Fruit fly (Drosophila melanogaster) whole organism, adult: ENCODE measurements around the gene Lsp1gamma.

Experiments used
- CG11617 ChIP-seq: fragments of 200-800 bp; sonication (Bioruptor generic); optimal IDR thresholded peaks from 2 replicates; lab custom pipeline; 2017; ENCODE audit warnings: mild to moderate bottlenecking, missing biosample characterization, missing genetic modification reagents, missing genetic modification characterization
- CG12768 ChIP-seq: fragments of 200-800 bp; sonication (Bioruptor generic); optimal IDR thresholded peaks from 2 replicates; lab custom pipeline; 2017; ENCODE audit warnings: missing biosample characterization, missing genetic modification characterization, mild to moderate bottlenecking, moderate library complexity, missing genetic modification reagents
- CG1620 ChIP-seq: fragments of 200-800 bp; sonication (Bioruptor generic); optimal IDR thresholded peaks from 2 replicates; lab custom pipeline; 2016; ENCODE audit warnings: missing biosample characterization, missing genetic modification characterization
- CG33017 ChIP-seq: fragments of 200-800 bp; sonication (Bioruptor generic); optimal IDR thresholded peaks from 2 replicates; lab custom pipeline; 2018; ENCODE audit warnings: missing biosample characterization, mild to moderate bottlenecking, missing genetic modification characterization, moderate library complexity
- CG5204 ChIP-seq: fragments of 200-800 bp; sonication (Bioruptor generic); optimal IDR thresholded peaks from 2 replicates; lab custom pipeline; 2016; ENCODE audit warnings: missing biosample characterization, missing genetic modification characterization
- CG7045 ChIP-seq: fragments of 200-800 bp; sonication (Bioruptor generic); optimal IDR thresholded peaks from 2 replicates; lab custom pipeline; 2017; ENCODE audit warnings: missing biosample characterization, mild to moderate bottlenecking, missing genetic modification characterization
- Clk ChIP-seq: fragments of 200-800 bp; sonication (Bioruptor generic); optimal IDR thresholded peaks from 2 replicates; lab custom pipeline; 2017; ENCODE audit warnings: missing biosample characterization, missing genetic modification characterization
- Hr96 ChIP-seq: fragments of 200-800 bp; sonication (Bioruptor generic); optimal IDR thresholded peaks from 2 replicates; lab custom pipeline; 2016; ENCODE audit warnings: missing biosample characterization, missing genetic modification characterization
- Mnt ChIP-seq: fragments of 200-800 bp; sonication (Bioruptor generic); optimal IDR thresholded peaks from 2 replicates; lab custom pipeline; 2016; ENCODE audit warnings: missing biosample characterization, mild to moderate bottlenecking, missing genetic modification characterization
- bab1 ChIP-seq: fragments of 200-800 bp; sonication (Bioruptor generic); optimal IDR thresholded peaks from 3 replicates; lab custom pipeline; 2019; ENCODE audit warnings: missing biosample characterization, mild to moderate bottlenecking, missing genetic modification characterization, moderate library complexity
- kay ChIP-seq: fragments of 200-800 bp; sonication (Bioruptor generic); peaks from one replicate; lab custom pipeline; 2016; ENCODE audit warnings: missing biosample characterization, missing genetic modification characterization, borderline replicate concordance
- ovo ChIP-seq: fragments of 200-800 bp; sonication (Bioruptor generic); optimal IDR thresholded peaks from 2 replicates; lab custom pipeline; 2016; ENCODE audit warnings: missing biosample characterization, missing genetic modification characterization
- pad ChIP-seq: fragments of 200-800 bp; sonication (Bioruptor generic); optimal IDR thresholded peaks from 3 replicates; lab custom pipeline; 2017; ENCODE audit warnings: missing biosample characterization, missing genetic modification characterization, mild to moderate bottlenecking, moderate library complexity, missing genetic modification reagents

DNA sequence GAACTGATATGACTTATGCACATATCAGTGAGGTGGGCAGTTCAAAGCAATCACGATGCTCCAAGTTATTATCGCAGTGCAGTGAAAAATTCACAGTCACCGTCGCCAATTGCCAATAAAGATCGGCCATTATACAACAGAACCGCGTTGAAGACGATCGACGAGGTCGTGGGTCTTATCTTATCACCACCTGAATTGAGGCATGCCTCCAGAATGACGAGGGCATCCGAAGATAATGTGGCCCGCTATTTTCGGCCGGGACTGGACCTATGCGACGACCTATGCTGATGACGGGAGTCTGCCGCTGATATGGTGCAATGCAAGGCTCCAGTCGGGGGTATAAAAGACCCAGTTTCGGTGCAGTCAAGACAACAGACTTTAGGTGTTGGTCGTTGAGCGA, at the start of gene Lsp1gamma:
- TF ChIP-seq Hr96 (GFP tag; lab: Kevin White, UChicago): no peak
- TF ChIP-seq Mnt (GFP tag; lab: Kevin White, UChicago): no peak
- TF ChIP-seq CG33017 (tag; lab: Kevin White, UChicago): no peak
- no peak for TF ChIP-seq ovo
- TF ChIP-seq CG1620 (GFP tag; lab: Kevin White, UChicago): no peak
- TF ChIP-seq Clk (GFP tag; lab: Kevin White, UChicago): no peak
- no peak for TF ChIP-seq CG5204 (GFP tag; lab: Kevin White, UChicago)
- TF ChIP-seq CG12768 (GFP tag; lab: Kevin White, UChicago): no peak
- TF ChIP-seq CG7045 (GFP tag; lab: Kevin White, UChicago): no peak
- no peak for TF ChIP-seq bab1 (GFP tag; lab: Kevin White, UChicago)
- no peak for TF ChIP-seq CG11617 (GFP tag; lab: Kevin White, UChicago)
- TF ChIP-seq pad (GFP tag; lab: Kevin White, UChicago): no peak
- TF ChIP-seq kay: no peak
